Fruit fly (Drosophila melanogaster) Kc167 (cell line): ENCODE results near the gene Tpr2.

ENCODE experiments used
- Myc ChIP-seq: fragments of >200 bp; optimal IDR thresholded peaks from 2 replicates; lab custom pipeline; 2017; ENCODE audit warnings: missing external identifiers
- Sin3A ChIP-seq: fragments of >200 bp; optimal IDR thresholded peaks from 2 replicates; lab custom pipeline; 2018; ENCODE audit warnings: missing external identifiers
- h ChIP-seq: fragments of >200 bp; optimal IDR thresholded peaks from 3 replicates; lab custom pipeline; 2018; ENCODE audit warnings: missing external identifiers
- insv ChIP-seq: fragments of >200 bp; optimal IDR thresholded peaks from 3 replicates; lab custom pipeline; 2018; ENCODE audit warnings: missing external identifiers
- psq ChIP-seq: fragments of >200 bp; optimal IDR thresholded peaks from 2 replicates; lab custom pipeline; 2017; ENCODE audit warnings: missing external identifiers
- ttk ChIP-seq: sonication (Bioruptor generic); optimal IDR thresholded peaks from 2 replicates; lab custom pipeline; 2017; ENCODE audit warnings: missing external identifiers

DNA sequence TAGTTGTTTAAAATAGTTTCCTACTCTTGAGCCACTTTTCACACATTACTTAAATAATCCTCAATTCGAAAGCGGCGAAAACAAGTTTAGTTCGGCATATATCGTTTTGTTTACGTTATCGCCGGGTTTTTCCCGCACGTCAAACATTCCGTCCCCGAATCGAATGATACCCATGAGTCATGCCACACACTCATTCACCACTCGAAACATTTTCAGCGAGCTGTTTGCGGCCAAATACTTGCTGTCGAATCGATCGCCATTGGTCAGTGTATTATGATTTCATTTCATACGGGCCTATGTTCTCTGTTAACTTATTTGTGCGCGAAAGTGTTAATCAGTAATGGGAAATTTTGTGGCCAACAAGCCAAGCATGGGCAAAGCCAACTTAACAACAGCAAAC lies 37.2 kb downstream of the Tpr2 start:
- no peak for TF ChIP-seq h (lab: Kevin White, UChicago)
- no peak for TF ChIP-seq insv
- no peak for TF ChIP-seq psq (lab: Kevin White, UChicago)
- no peak for TF ChIP-seq ttk (lab: Kevin White, UChicago)
- TF ChIP-seq Sin3A (lab: Kevin White, UChicago), result no peak
- no peak for TF ChIP-seq Myc (lab: Kevin White, UChicago)
